Worm (Caenorhabditis elegans): Measurements from ENCODE around the gene F22F7.2.

ce11 chrV:2132675-2133074, 10.1 kb downstream of the F22F7.2 start:
- TF ChIP-seq dao-5 (tag; optimal IDR thresholded peaks at IDR 0.05) (no peak), W03F9.2 (tag; optimal IDR thresholded peaks at IDR 0.05) (no peak)
